Worm (Caenorhabditis elegans) whole organism, L4 larva: ENCODE results near the gene str-41.

ENCODE experiments used
- F10B5.3 ChIP-seq: sonication (generic microtip); optimal IDR thresholded peaks from 2 replicates; lab custom pipeline; 2016; ENCODE audit warnings: mild to moderate bottlenecking, missing genetic modification characterization, missing compliant biosample characterization
- F26F4.8 ChIP-seq: fragments of 200-800 bp; sonication (Bioruptor generic); conservative IDR thresholded peaks from 2 replicates; pipeline ENCODE4 v1.3.6; 2022; ENCODE audit warnings: missing genetic modification characterization, missing compliant biosample characterization
- R02D3.7 ChIP-seq: fragments of 150-350 bp; sonication (generic microtip); optimal IDR thresholded peaks from 3 replicates; lab custom pipeline; 2014; ENCODE audit warnings: missing biosample characterization, missing genetic modification characterization
- Y48G9A.11 ChIP-seq: fragments of 200-800 bp; sonication (Bioruptor generic); IDR thresholded peaks from 2 replicates; pipeline ENCODE4 v1.3.6; 2022; ENCODE audit warnings: missing genetic modification reagents, missing genetic modification characterization, missing compliant biosample characterization
- Y75B8A.6 ChIP-seq: fragments of 200-800 bp; sonication (Bioruptor generic); IDR thresholded peaks from 2 replicates; pipeline ENCODE4 v1.3.6; 2022; ENCODE audit warnings: missing genetic modification reagents, missing genetic modification characterization, missing compliant biosample characterization
- ZK337.2 ChIP-seq: fragments of 200-800 bp; sonication (Bioruptor generic); IDR thresholded peaks from 2 replicates; pipeline ENCODE4 v1.3.6; 2022; ENCODE audit warnings: missing genetic modification reagents, missing genetic modification characterization, missing compliant biosample characterization
- aly-2 ChIP-seq: sonication (generic microtip); optimal IDR thresholded peaks from 2 replicates; lab custom pipeline; 2018; ENCODE audit warnings: missing biosample characterization, missing genetic modification characterization
- ama-1 ChIP-seq: fragments of 150-350 bp; optimal IDR thresholded peaks from 2 replicates; lab custom pipeline; 2014; ENCODE audit warnings: inconsistent platforms, mixed read lengths
- ceh-28 ChIP-seq: fragments of 150-350 bp; optimal IDR thresholded peaks from 2 replicates; lab custom pipeline; 2014; ENCODE audit warnings: missing biosample characterization, missing genetic modification reagents, missing genetic modification characterization
- ceh-62 ChIP-seq: sonication (generic microtip); optimal IDR thresholded peaks from 2 replicates; lab custom pipeline; 2017; ENCODE audit warnings: missing biosample characterization, missing genetic modification characterization
- ces-1 ChIP-seq: fragments of 150-350 bp; sonication (generic microtip); optimal IDR thresholded peaks from 4 replicates; lab custom pipeline; 2014; ENCODE audit warnings: missing biosample characterization, missing genetic modification reagents, missing genetic modification characterization
- cey-2 ChIP-seq: sonication (generic microtip); optimal IDR thresholded peaks from 3 replicates; lab custom pipeline; 2017; ENCODE audit warnings: missing genetic modification characterization, mild to moderate bottlenecking, missing compliant biosample characterization, antibody characterized with exemption, borderline replicate concordance; ENCODE audit not compliant: insufficient read depth
- daf-16 ChIP-seq, 3 experiments: sonication (generic microtip); optimal IDR thresholded peaks; 2 replicates each; lab custom pipeline; 2016 to 2017; ENCODE audit warnings: missing genetic modification characterization in 3 of 3, missing genetic modification reagents in 3 of 3, mild to moderate bottlenecking in 2 of 3, missing compliant biosample characterization in 2 of 3, missing biosample characterization in 1 of 3, moderate library complexity in 1 of 3
- dmd-9 ChIP-seq: fragments of 200-800 bp; sonication (Bioruptor generic); IDR thresholded peaks from 2 replicates; pipeline ENCODE4 v1.3.6; 2022; ENCODE audit warnings: missing genetic modification reagents, missing genetic modification characterization, missing compliant biosample characterization
- dpl-1 ChIP-seq: fragments of 150-350 bp; optimal IDR thresholded peaks from 2 replicates; lab custom pipeline; 2014; ENCODE audit warnings: missing biosample characterization, missing genetic modification reagents, missing genetic modification characterization
- dve-1 ChIP-seq: sonication (generic microtip); optimal IDR thresholded peaks from 2 replicates; lab custom pipeline; 2017; ENCODE audit warnings: antibody characterized with exemption, mild to moderate bottlenecking, missing genetic modification characterization, missing compliant biosample characterization; ENCODE audit not compliant: insufficient read depth
- egl-43 ChIP-seq: fragments of 200-800 bp; sonication (Bioruptor generic); IDR thresholded peaks from 2 replicates; pipeline ENCODE4 v1.3.6; 2022; ENCODE audit warnings: missing genetic modification reagents, missing genetic modification characterization, missing compliant biosample characterization
- fkh-10 ChIP-seq: fragments of 150-350 bp; optimal IDR thresholded peaks from 2 replicates; lab custom pipeline; 2014; ENCODE audit warnings: missing biosample characterization, missing genetic modification reagents, missing genetic modification characterization
- fos-1 ChIP-seq: fragments of 150-350 bp; optimal IDR thresholded peaks from 2 replicates; lab custom pipeline; 2014; ENCODE audit warnings: missing biosample characterization, missing genetic modification characterization
- hif-1 ChIP-seq, 2 experiments: sonication (generic microtip); optimal IDR thresholded peaks; 2 replicates each; lab custom pipeline; 2016 to 2017; ENCODE audit warnings: missing compliant biosample characterization in 2 of 2, missing genetic modification characterization in 2 of 2, missing genetic modification reagents in 2 of 2, missing genotype in 2 of 2, mild to moderate bottlenecking in 1 of 2
- hmg-1.1 ChIP-seq: fragments of 200-800 bp; sonication (Bioruptor generic); IDR thresholded peaks from 2 replicates; pipeline ENCODE4 v1.3.6; 2022; ENCODE audit warnings: missing genetic modification reagents, missing genetic modification characterization, missing compliant biosample characterization
- lin-1 ChIP-seq: fragments of 200-800 bp; sonication (Bioruptor generic); IDR thresholded peaks from 2 replicates; pipeline ENCODE4 v1.3.6; 2022; ENCODE audit warnings: missing genetic modification reagents, missing genetic modification characterization, missing compliant biosample characterization
- lin-15B ChIP-seq: fragments of 150-350 bp; sonication (generic microtip); optimal IDR thresholded peaks from 3 replicates; lab custom pipeline; 2014; ENCODE audit warnings: missing biosample characterization, missing genetic modification characterization
- lir-3 ChIP-seq: sonication (generic microtip); optimal IDR thresholded peaks from 2 replicates; lab custom pipeline; 2016; ENCODE audit warnings: mild to moderate bottlenecking, missing genetic modification characterization, missing compliant biosample characterization
- mdl-1 ChIP-seq, 2 experiments: fragments of 150-350 bp in 1 of 2; sonication (generic microtip) in 1 of 2; optimal IDR thresholded peaks; 2 replicates each; lab custom pipeline; 2014 to 2017; ENCODE audit warnings: missing biosample characterization in 2 of 2, missing genetic modification characterization in 2 of 2
- mdt-29 ChIP-seq: fragments of 200-800 bp; sonication (Bioruptor generic); IDR thresholded peaks from 2 replicates; pipeline ENCODE4 v1.3.6; 2022; ENCODE audit warnings: missing genetic modification reagents, missing genetic modification characterization, missing compliant biosample characterization
- mep-1 ChIP-seq: fragments of 150-350 bp; sonication (generic microtip); optimal IDR thresholded peaks from 3 replicates; lab custom pipeline; 2014; ENCODE audit warnings: missing biosample characterization, missing genetic modification characterization
- mxl-2 ChIP-seq: fragments of 200-800 bp; sonication (Bioruptor generic); conservative IDR thresholded peaks from 2 replicates; pipeline ENCODE4 v1.3.6; 2022; ENCODE audit warnings: missing genetic modification reagents, missing genetic modification characterization, missing compliant biosample characterization
- mxl-3 ChIP-seq: fragments of 200-800 bp; sonication (Bioruptor generic); optimal IDR thresholded peaks from 2 replicates; lab custom pipeline; 2018; ENCODE audit warnings: mild to moderate bottlenecking, missing genetic modification characterization, missing compliant biosample characterization
- nhr-102 ChIP-seq: sonication (generic microtip); optimal IDR thresholded peaks from 2 replicates; lab custom pipeline; 2016; ENCODE audit warnings: mild to moderate bottlenecking, missing genetic modification characterization, moderate library complexity, missing compliant biosample characterization
- nhr-28 ChIP-seq: fragments of 150-350 bp; optimal IDR thresholded peaks from 2 replicates; lab custom pipeline; 2014; ENCODE audit warnings: missing biosample characterization, missing genetic modification characterization
- nhr-48 ChIP-seq: sonication (generic microtip); optimal IDR thresholded peaks from 2 replicates; lab custom pipeline; 2016; ENCODE audit warnings: mild to moderate bottlenecking, missing genetic modification characterization, missing compliant biosample characterization
- nhr-77 ChIP-seq: fragments of 150-350 bp; optimal IDR thresholded peaks from 2 replicates; lab custom pipeline; 2014; ENCODE audit warnings: missing biosample characterization, missing genetic modification characterization
- php-3 ChIP-seq: fragments of 200-800 bp; sonication (Bioruptor generic); IDR thresholded peaks from 2 replicates; pipeline ENCODE4 v1.3.6; 2022; ENCODE audit warnings: missing genetic modification reagents, missing genetic modification characterization, missing compliant biosample characterization
- pqm-1 ChIP-seq: sonication (generic microtip); optimal IDR thresholded peaks from 2 replicates; lab custom pipeline; 2017; ENCODE audit warnings: missing biosample characterization, missing genetic modification characterization
- set-16 ChIP-seq: fragments of 200-800 bp; sonication (Bioruptor generic); IDR thresholded peaks from 2 replicates; pipeline ENCODE4 v1.3.6; 2022; ENCODE audit warnings: missing genetic modification reagents, missing genetic modification characterization, missing compliant biosample characterization
- snpc-4 ChIP-seq: fragments of 150-350 bp; optimal IDR thresholded peaks from 2 replicates; lab custom pipeline; 2014; ENCODE audit warnings: missing biosample characterization, missing genetic modification characterization
- spr-3 ChIP-seq: fragments of 200-800 bp; sonication (Bioruptor generic); optimal IDR thresholded peaks from 2 replicates; lab custom pipeline; 2018; ENCODE audit warnings: mild to moderate bottlenecking, missing genetic modification characterization, missing compliant biosample characterization
- tag-97 ChIP-seq: fragments of 200-800 bp; sonication (Bioruptor generic); IDR thresholded peaks from 2 replicates; pipeline ENCODE4 v1.3.6; 2022; ENCODE audit warnings: missing genetic modification characterization, missing compliant biosample characterization
- tra-1 ChIP-seq: fragments of 200-800 bp; sonication (Bioruptor generic); IDR thresholded peaks from 2 replicates; pipeline ENCODE4 v1.3.6; 2022; ENCODE audit warnings: missing genetic modification reagents, missing genetic modification characterization, missing compliant biosample characterization
- unc-130 ChIP-seq: sonication (generic microtip); optimal IDR thresholded peaks from 2 replicates; lab custom pipeline; 2016; ENCODE audit warnings: missing genetic modification reagents, missing genetic modification characterization, missing compliant biosample characterization
- unc-39 ChIP-seq: sonication (generic microtip); optimal IDR thresholded peaks from 2 replicates; lab custom pipeline; 2017; ENCODE audit warnings: missing biosample characterization, missing genetic modification characterization
- unc-62 ChIP-seq, 3 experiments: fragments of 150-350 bp in 1 of 3; sonication (generic microtip); optimal IDR thresholded peaks in 2 of 3; peaks in 1 of 3; 1 replicate in 1 of 3; 2 replicates in 2 of 3; lab custom pipeline; 2014 to 2017; ENCODE audit warnings: missing biosample characterization in 3 of 3, missing genetic modification characterization in 3 of 3, missing genetic modification reagents in 3 of 3, missing genotype in 1 of 3
- vab-7 ChIP-seq: fragments of 200-800 bp; sonication (Bioruptor generic); IDR thresholded peaks from 2 replicates; pipeline ENCODE4 v1.3.6; 2022; ENCODE audit warnings: missing genetic modification reagents, missing genetic modification characterization, missing compliant biosample characterization
- zag-1 ChIP-seq: fragments of 150-350 bp; optimal IDR thresholded peaks from 2 replicates; lab custom pipeline; 2014; ENCODE audit warnings: missing biosample characterization, missing genetic modification characterization
- zip-2 ChIP-seq: fragments of 150-350 bp; optimal IDR thresholded peaks from 2 replicates; lab custom pipeline; 2014; ENCODE audit warnings: missing biosample characterization, missing genetic modification characterization

str-41 gene

ce11 chrV:7391933-7392332, 19.9 kb upstream of the str-41 start, which contains the start of gene fbxa-105:
Gene fbxa-105, minus strand, starts transcription at chrV:7392029.
- TF ChIP-seq lir-3 (tag; lab: Kevin White, UChicago) (no peak), ama-1 (no peak), F26F4.8 (no peak), nhr-28 (tag; lab: Kevin White, UChicago) (peak; percentile 26), mdl-1 (tag; optimal IDR thresholded peaks at IDR 0.05; lab: Kevin White, UChicago) (no peak), spr-3 (GFP tag; lab: Kevin White, UChicago) (no peak), fos-1 (tag; lab: Kevin White, UChicago) (no peak), pqm-1 (peak; percentile 77), snpc-4 (tag; lab: Kevin White, UChicago) (no peak), ceh-28 (no peak), F10B5.3 (no peak), vab-7 (no peak), ZK337.2 (GFP tag; lab: Robert Waterston, UW) (no peak), dve-1 (peak; percentile 24), ces-1 (no peak), nhr-102 (tag; lab: Kevin White, UChicago) (no peak), dmd-9 (GFP tag; lab: Robert Waterston, UW) (no peak), daf-16 (GFP tag; optimal IDR thresholded peaks at IDR 0.05; lab: Kevin White, UChicago) (no peak), daf-16 (tag; optimal IDR thresholded peaks at IDR 0.05; lab: Kevin White, UChicago) (peak; percentile 59), ceh-62 (no peak), nhr-77 (tag; lab: Kevin White, UChicago) (no peak), R02D3.7 (tag; lab: Kevin White, UChicago) (no peak), unc-39 (tag; lab: Kevin White, UChicago) (no peak), lin-1 (GFP tag; lab: Robert Waterston, UW) (no peak), dpl-1 (GFP tag; lab: Kevin White, UChicago) (no peak), hmg-1.1 (GFP tag; lab: Robert Waterston, UW) (no peak), mxl-3 (GFP tag; lab: Kevin White, UChicago) (no peak), tra-1 (GFP tag; lab: Robert Waterston, UW) (no peak), mdt-29 (GFP tag; lab: Robert Waterston, UW) (no peak), mep-1 (tag; lab: Kevin White, UChicago) (no peak)

ce11 chrV:7395359-7395758, 16.4 kb upstream of the str-41 start, which contains the start of gene srx-9:
Gene srx-9, minus strand, starts transcription at chrV:7395459.
- TF ChIP-seq ceh-62 (no peak), unc-62 (GFP tag; optimal IDR thresholded peaks at IDR 0.05 in 1 of 2; lab: Kevin White, UChicago) (peak in 1 of 2 experiments; percentile 2), unc-62 (tag; optimal IDR thresholded peaks at IDR 0.05; lab: Kevin White, UChicago) (no peak), hif-1 (tag; optimal IDR thresholded peaks at IDR 0.05; lab: Kevin White, UChicago) (no peak)

- TF ChIP-seq Y48G9A.11 (GFP tag; lab: Robert Waterston, UW) (no peak), lin-15B (no peak), fkh-10 (GFP tag; lab: Kevin White, UChicago) (no peak), unc-62 (GFP tag; optimal IDR thresholded peaks at IDR 0.05 in 1 of 2; lab: Kevin White, UChicago) (no peak), unc-62 (tag; optimal IDR thresholded peaks at IDR 0.05; lab: Kevin White, UChicago) (no peak), pqm-1 (no peak), Y75B8A.6 (GFP tag; lab: Robert Waterston, UW) (no peak), unc-130 (GFP tag; lab: Kevin White, UChicago) (no peak), set-16 (GFP tag; lab: Robert Waterston, UW) (no peak), dpl-1 (GFP tag; lab: Kevin White, UChicago) (no peak), zag-1 (tag; lab: Kevin White, UChicago) (no peak), snpc-4 (tag; lab: Kevin White, UChicago) (no peak), aly-2 (no peak), mxl-2 (no peak), egl-43 (no peak), php-3 (no peak), tag-97 (GFP tag; lab: Robert Waterston, UW) (no peak), cey-2 (tag; lab: Kevin White, UChicago) (no peak), zip-2 (tag; lab: Kevin White, UChicago) (no peak), daf-16 (GFP tag; optimal IDR thresholded peaks at IDR 0.05; lab: Kevin White, UChicago) (no peak), daf-16 (tag; optimal IDR thresholded peaks at IDR 0.05; lab: Kevin White, UChicago) (no peak), nhr-48 (tag; lab: Kevin White, UChicago) (no peak)
Observed at ce11 chrV:7399202-7399601, 12.6 kb upstream of the str-41 start, which contains the start of gene gst-41. Gene gst-41, minus strand, starts transcription at chrV:7399302.
